Worm (Caenorhabditis elegans) whole organism, L2 larva: ENCODE data around the gene dod-24.

Experiments used
- aly-2 ChIP-seq: fragments of 150-350 bp; optimal IDR thresholded peaks from 2 replicates; lab custom pipeline; 2014; ENCODE audit warnings: missing biosample characterization, missing genetic modification characterization
- nhr-10 ChIP-seq: sonication (generic microtip); optimal IDR thresholded peaks from 2 replicates; lab custom pipeline; 2017; ENCODE audit warnings: missing biosample characterization, missing genetic modification characterization
- nhr-21 ChIP-seq: fragments of 150-350 bp; optimal IDR thresholded peaks from 2 replicates; lab custom pipeline; 2014; ENCODE audit warnings: missing biosample characterization, missing genetic modification characterization
- nhr-25 ChIP-seq: fragments of 150-350 bp; sonication (generic microtip); optimal IDR thresholded peaks from 3 replicates; lab custom pipeline; 2014; ENCODE audit warnings: missing biosample characterization, missing genetic modification characterization
- peb-1 ChIP-seq: fragments of 150-350 bp; optimal IDR thresholded peaks from 2 replicates; lab custom pipeline; 2014; ENCODE audit warnings: missing biosample characterization, missing genetic modification characterization
- sma-3 ChIP-seq: sonication (generic microtip); optimal IDR thresholded peaks from 2 replicates; lab custom pipeline; 2016; ENCODE audit warnings: missing genetic modification reagents, missing genetic modification characterization, missing compliant biosample characterization
- snpc-4 ChIP-seq: fragments of 150-350 bp; optimal IDR thresholded peaks from 2 replicates; lab custom pipeline; 2014; ENCODE audit warnings: missing biosample characterization, missing genetic modification characterization
- unc-62 ChIP-seq: fragments of 150-350 bp; optimal IDR thresholded peaks from 2 replicates; lab custom pipeline; 2014; ENCODE audit warnings: missing biosample characterization, missing genetic modification reagents, missing genetic modification characterization
- ztf-1 ChIP-seq: fragments of 200-800 bp; sonication (Bioruptor generic); conservative IDR thresholded peaks from 2 replicates; pipeline ENCODE4 v1.3.6; 2022; ENCODE audit warnings: missing genetic modification characterization, missing compliant biosample characterization
- ztf-11 ChIP-seq: sonication (generic microtip); optimal IDR thresholded peaks from 2 replicates; lab custom pipeline; 2017; ENCODE audit warnings: missing biosample characterization, missing genetic modification characterization

DNA sequence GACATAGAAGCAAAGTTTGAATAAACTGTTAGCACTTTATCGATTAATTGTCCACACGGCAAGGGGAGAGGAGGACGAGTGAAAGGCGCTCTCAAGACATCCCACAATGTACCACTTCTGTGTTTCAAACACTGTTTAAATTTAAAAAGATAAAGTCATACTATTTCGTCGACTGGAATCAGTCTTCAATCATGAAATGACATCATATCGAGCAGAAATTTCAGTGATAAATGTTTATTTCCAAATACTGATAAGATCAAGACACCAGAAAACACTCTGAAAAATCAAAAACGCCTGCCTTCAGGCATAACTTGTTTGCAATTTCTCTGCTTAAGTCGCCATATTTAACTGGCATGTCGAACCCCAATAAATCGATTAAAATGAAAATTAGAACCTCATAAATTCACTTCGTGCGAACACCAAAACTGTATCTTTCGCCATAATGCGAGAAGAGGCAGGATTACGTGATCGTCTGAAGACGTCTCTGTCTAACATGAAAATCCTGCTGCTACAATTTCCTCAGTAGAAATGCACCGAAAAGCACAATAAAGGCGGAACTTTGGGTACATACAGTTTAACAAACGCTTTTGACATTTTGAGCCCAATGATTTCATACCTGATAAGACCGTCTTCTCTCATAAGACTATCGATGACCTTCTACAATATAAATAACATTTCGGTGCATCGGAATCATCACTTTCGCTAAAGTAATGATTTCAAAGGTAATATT is 37.3 kb upstream of the dod-24 start, which contains the start of gene K10D11.2:
- no peak for TF ChIP-seq ztf-11
- TF ChIP-seq snpc-4 (tag; lab: Kevin White, UChicago): no peak
- no peak for TF ChIP-seq peb-1 (tag; lab: Kevin White, UChicago)
- TF ChIP-seq nhr-25: no peak
- TF ChIP-seq sma-3: no peak
- TF ChIP-seq nhr-21: no peak
- no peak for TF ChIP-seq nhr-10 (tag; lab: Kevin White, UChicago)
- no peak for TF ChIP-seq ztf-1 (GFP tag; lab: Robert Waterston, UW)
- TF ChIP-seq aly-2: no peak
- TF ChIP-seq unc-62: no peak
